Fruit fly (Drosophila melanogaster) whole organism, embryonic: ENCODE measurements around the gene CG10959.

Experiments used
- Aef1 ChIP-seq: fragments of 200-800 bp; sonication (Bioruptor generic); IDR thresholded peaks from 3 replicates; pipeline ENCODE4 v1.3.6; 2022; ENCODE audit warnings: missing biosample characterization, missing genetic modification characterization
- CG10267 ChIP-seq: fragments of 200-800 bp; sonication (Bioruptor generic); optimal IDR thresholded peaks from 2 replicates; lab custom pipeline; 2018; ENCODE audit warnings: missing biosample characterization, mild to moderate bottlenecking, missing genetic modification characterization, moderate library complexity
- CG10274 ChIP-seq: fragments of 200-800 bp; sonication (Bioruptor generic); optimal IDR thresholded peaks from 3 replicates; lab custom pipeline; 2017; ENCODE audit warnings: missing biosample characterization, mild to moderate bottlenecking, missing genetic modification characterization
- CG11093 ChIP-seq: fragments of 200-800 bp; sonication (Bioruptor generic); IDR thresholded peaks from 3 replicates; pipeline ENCODE4 v1.3.6; 2022; ENCODE audit warnings: missing biosample characterization, missing genetic modification characterization
- CG12219 ChIP-seq: fragments of 200-800 bp; sonication (Bioruptor generic); optimal IDR thresholded peaks from 3 replicates; lab custom pipeline; 2018; ENCODE audit warnings: missing biosample characterization, mild to moderate bottlenecking, missing genetic modification characterization
- CG1602 ChIP-seq: fragments of 200-800 bp; sonication (Bioruptor generic); optimal IDR thresholded peaks from 3 replicates; lab custom pipeline; 2016; ENCODE audit warnings: missing biosample characterization, missing genetic modification characterization
- CG16863 ChIP-seq: fragments of 200-800 bp; sonication (Bioruptor generic); optimal IDR thresholded peaks from 3 replicates; lab custom pipeline; 2016; ENCODE audit warnings: missing biosample characterization, missing genetic modification characterization
- CG2199 ChIP-seq: fragments of 200-800 bp; sonication (Bioruptor generic); IDR thresholded peaks from 3 replicates; pipeline ENCODE4 v1.3.6; 2022; ENCODE audit warnings: missing biosample characterization, missing genetic modification characterization
- CG2889 ChIP-seq: fragments of 200-800 bp; sonication (Bioruptor generic); IDR thresholded peaks from 3 replicates; pipeline ENCODE4 v1.3.6; 2022; ENCODE audit warnings: missing biosample characterization, missing genetic modification characterization
- CG34376 ChIP-seq: fragments of 200-800 bp; sonication (Bioruptor generic); optimal IDR thresholded peaks from 2 replicates; lab custom pipeline; 2018; ENCODE audit warnings: missing biosample characterization, mild to moderate bottlenecking, missing genetic modification characterization
- CG6175 ChIP-seq: fragments of 200-800 bp; sonication (Bioruptor generic); IDR thresholded peaks from 3 replicates; pipeline ENCODE4 v1.3.6; 2022; ENCODE audit warnings: missing biosample characterization, missing genetic modification characterization
- CG7556 ChIP-seq: fragments of 200-800 bp; sonication (Bioruptor generic); optimal IDR thresholded peaks from 2 replicates; lab custom pipeline; 2017; ENCODE audit warnings: missing biosample characterization, mild to moderate bottlenecking, missing genetic modification characterization
- CG7786 ChIP-seq: fragments of 200-800 bp; sonication (Bioruptor generic); optimal IDR thresholded peaks from 2 replicates; lab custom pipeline; 2016; ENCODE audit warnings: missing biosample characterization, missing genetic modification characterization
- CG7928 ChIP-seq: fragments of 200-800 bp; sonication (Bioruptor generic); optimal IDR thresholded peaks from 2 replicates; lab custom pipeline; 2017; ENCODE audit warnings: missing biosample characterization, mild to moderate bottlenecking, missing genetic modification characterization
- CTCF ChIP-seq: fragments of 200-800 bp; sonication (Bioruptor generic); optimal IDR thresholded peaks from 2 replicates; lab custom pipeline; 2017; ENCODE audit warnings: missing biosample characterization, mild to moderate bottlenecking, missing genetic modification characterization, moderate library complexity
- Chrac-16 ChIP-seq: fragments of 200-800 bp; sonication (Bioruptor generic); optimal IDR thresholded peaks from 3 replicates; lab custom pipeline; 2016; ENCODE audit warnings: missing biosample characterization, missing genetic modification characterization
- Ets65A ChIP-seq: fragments of 200-800 bp; sonication (Bioruptor generic); peaks from one replicate; lab custom pipeline; 2016; ENCODE audit warnings: missing biosample characterization, missing genetic modification characterization
- Gsc ChIP-seq: fragments of 200-800 bp; sonication (Bioruptor generic); IDR thresholded peaks from 2 replicates; pipeline ENCODE4 v1.3.6; 2022; ENCODE audit warnings: missing biosample characterization, missing genetic modification characterization
- Gug ChIP-seq: fragments of 200-800 bp; sonication (Bioruptor generic); IDR thresholded peaks from 4 replicates; pipeline ENCODE4 v1.3.6; 2022; ENCODE audit warnings: missing biosample characterization, missing genetic modification characterization
- Hsf ChIP-seq: fragments of 200-800 bp; sonication (Bioruptor generic); optimal IDR thresholded peaks from 3 replicates; lab custom pipeline; 2016; ENCODE audit warnings: missing biosample characterization, missing genetic modification characterization
- Mad ChIP-seq: fragments of 200-800 bp; sonication (Bioruptor generic); optimal IDR thresholded peaks from 2 replicates; lab custom pipeline; 2016; ENCODE audit warnings: missing biosample characterization, missing genetic modification characterization
- Med ChIP-seq: fragments of 200-800 bp; sonication (Bioruptor generic); peaks from one replicate; lab custom pipeline; 2016; ENCODE audit warnings: missing biosample characterization, missing genetic modification characterization, mild to moderate bottlenecking, inconsistent platforms, moderate library complexity
- NC2β ChIP-seq: fragments of 200-800 bp; sonication (Bioruptor generic); optimal IDR thresholded peaks from 2 replicates; lab custom pipeline; 2016; ENCODE audit warnings: missing biosample characterization, missing genetic modification characterization
- Rfx ChIP-seq: fragments of 200-800 bp; sonication (Bioruptor generic); IDR thresholded peaks from 2 replicates; pipeline ENCODE4 v1.3.6; 2022; ENCODE audit warnings: missing biosample characterization, missing genetic modification characterization
- Side ChIP-seq: fragments of 200-800 bp; sonication (Bioruptor generic); optimal IDR thresholded peaks from 2 replicates; lab custom pipeline; 2016; ENCODE audit warnings: missing biosample characterization, missing genetic modification characterization
- Six4 ChIP-seq: fragments of 200-800 bp; sonication (Bioruptor generic); optimal IDR thresholded peaks from 2 replicates; lab custom pipeline; 2016; ENCODE audit warnings: missing biosample characterization, missing genetic modification characterization
- Spps ChIP-seq: fragments of 200-800 bp; sonication (Bioruptor generic); optimal IDR thresholded peaks from 2 replicates; lab custom pipeline; 2018; ENCODE audit warnings: missing biosample characterization, mild to moderate bottlenecking, missing genetic modification characterization
- Taf1 ChIP-seq: fragments of 200-800 bp; sonication (Bioruptor generic); IDR thresholded peaks from 2 replicates; pipeline ENCODE4 v1.3.6; 2022; ENCODE audit warnings: missing biosample characterization, missing genetic modification characterization
- Xbp1 ChIP-seq: fragments of 200-800 bp; sonication (Bioruptor generic); optimal IDR thresholded peaks from 3 replicates; lab custom pipeline; 2016; ENCODE audit warnings: missing biosample characterization, mild to moderate bottlenecking, missing genetic modification characterization
- al ChIP-seq: fragments of 200-800 bp; sonication (Bioruptor generic); IDR thresholded peaks from 2 replicates; pipeline ENCODE4 v1.3.6; 2022; ENCODE audit warnings: missing biosample characterization, missing genetic modification characterization
- bab2 ChIP-seq: fragments of 200-800 bp; sonication (Bioruptor generic); optimal IDR thresholded peaks from 2 replicates; lab custom pipeline; 2016; ENCODE audit warnings: missing biosample characterization, missing genetic modification characterization
- caup ChIP-seq: fragments of 200-800 bp; sonication (Bioruptor generic); optimal IDR thresholded peaks from 3 replicates; lab custom pipeline; 2017; ENCODE audit warnings: missing biosample characterization, mild to moderate bottlenecking, missing genetic modification characterization, moderate library complexity; ENCODE audit not compliant: severe bottlenecking
- cg ChIP-seq: fragments of 200-800 bp; sonication (Bioruptor generic); optimal IDR thresholded peaks from 3 replicates; lab custom pipeline; 2019; ENCODE audit warnings: missing biosample characterization, mild to moderate bottlenecking, missing genetic modification characterization, moderate library complexity
- dysf ChIP-seq: fragments of 200-800 bp; sonication (Bioruptor generic); IDR thresholded peaks from 3 replicates; pipeline ENCODE4 v1.3.6; 2022; ENCODE audit warnings: missing biosample characterization, missing genetic modification characterization
- eve ChIP-seq, 2 experiments: fragments of >200 bp; optimal IDR thresholded peaks; 2 replicates each; lab custom pipeline; 2017; ENCODE audit warnings: missing biosample characterization in 2 of 2, missing genetic modification characterization in 2 of 2
- fru ChIP-seq: fragments of >200 bp; optimal IDR thresholded peaks from 2 replicates; lab custom pipeline; 2017
- gem ChIP-seq: fragments of 200-800 bp; sonication (Bioruptor generic); optimal IDR thresholded peaks from 2 replicates; lab custom pipeline; 2019; ENCODE audit warnings: missing biosample characterization, mild to moderate bottlenecking, missing genetic modification characterization, moderate library complexity
- kni ChIP-seq: fragments of 200-800 bp; sonication (Bioruptor generic); optimal IDR thresholded peaks from 3 replicates; lab custom pipeline; 2017; ENCODE audit warnings: mild to moderate bottlenecking, missing biosample characterization, missing genetic modification reagents, missing genetic modification characterization
- lmd ChIP-seq: fragments of 200-800 bp; sonication (Bioruptor generic); IDR thresholded peaks from 2 replicates; pipeline ENCODE4 v1.3.6; 2022; ENCODE audit warnings: missing biosample characterization, missing genetic modification characterization
- maf-S ChIP-seq: fragments of 200-800 bp; sonication (Bioruptor generic); optimal IDR thresholded peaks from 2 replicates; lab custom pipeline; 2016; ENCODE audit warnings: missing biosample characterization, missing genetic modification characterization
- pho ChIP-seq: fragments of 200-800 bp; sonication (Bioruptor generic); optimal IDR thresholded peaks from 2 replicates; lab custom pipeline; 2016; ENCODE audit warnings: missing biosample characterization, missing genetic modification characterization
- run ChIP-seq: fragments of 200-800 bp; sonication (Bioruptor generic); optimal IDR thresholded peaks from 3 replicates; lab custom pipeline; 2018; ENCODE audit warnings: missing biosample characterization, mild to moderate bottlenecking, missing genetic modification characterization
- schlank ChIP-seq: fragments of 200-800 bp; sonication (Bioruptor generic); optimal IDR thresholded peaks from 2 replicates; lab custom pipeline; 2018; ENCODE audit warnings: missing biosample characterization, mild to moderate bottlenecking, missing genetic modification characterization
- sim ChIP-seq: fragments of 200-800 bp; sonication (Bioruptor generic); IDR thresholded peaks from 2 replicates; pipeline ENCODE4 v1.3.6; 2022; ENCODE audit warnings: missing biosample characterization, missing genetic modification characterization
- slbo ChIP-seq: fragments of 200-800 bp; sonication (Bioruptor generic); IDR thresholded peaks from 2 replicates; pipeline ENCODE4 v1.3.6; 2022; ENCODE audit warnings: missing biosample characterization, missing genetic modification characterization
- slou ChIP-seq: fragments of 200-800 bp; sonication (Bioruptor generic); optimal IDR thresholded peaks from 3 replicates; lab custom pipeline; 2016; ENCODE audit warnings: missing biosample characterization, missing genetic modification characterization
- slp2 ChIP-seq: fragments of 200-800 bp; sonication (Bioruptor generic); optimal IDR thresholded peaks from 2 replicates; lab custom pipeline; 2016; ENCODE audit warnings: missing biosample characterization, missing genetic modification characterization
- stc ChIP-seq: fragments of 200-800 bp; sonication (Bioruptor generic); IDR thresholded peaks from 2 replicates; pipeline ENCODE4 v1.3.6; 2022; ENCODE audit warnings: missing biosample characterization, missing genetic modification characterization
- sug ChIP-seq: fragments of 200-800 bp; optimal IDR thresholded peaks from 2 replicates; lab custom pipeline; 2019; ENCODE audit warnings: missing biosample characterization, mild to moderate bottlenecking, missing genetic modification characterization, moderate library complexity
- tin ChIP-seq: fragments of 200-800 bp; sonication (Bioruptor generic); optimal IDR thresholded peaks from 3 replicates; lab custom pipeline; 2016; ENCODE audit warnings: missing biosample characterization, missing genetic modification characterization
- tll ChIP-seq, 2 experiments: fragments of 200-800 bp in 1 of 2; fragments of >200 bp in 1 of 2; sonication (Bioruptor generic) in 1 of 2; optimal IDR thresholded peaks; 2 replicates each; lab custom pipeline; 2017 to 2019; ENCODE audit warnings: missing biosample characterization in 2 of 2, missing genetic modification characterization in 2 of 2, mild to moderate bottlenecking in 1 of 2, moderate library complexity in 1 of 2
- ttk ChIP-seq: fragments of 200-800 bp; sonication (Bioruptor generic); IDR thresholded peaks from 2 replicates; pipeline ENCODE4 v2.1.2; 2022; ENCODE audit warnings: missing biosample characterization, missing genetic modification characterization
- twi ChIP-seq: fragments of 200-800 bp; optimal IDR thresholded peaks from 2 replicates; lab custom pipeline; 2019; ENCODE audit warnings: missing biosample characterization, mild to moderate bottlenecking, missing genetic modification characterization, moderate library complexity
- usp ChIP-seq: fragments of >200 bp; optimal IDR thresholded peaks from 2 replicates; lab custom pipeline; 2017; ENCODE audit warnings: missing biosample characterization, missing genetic modification characterization

The CG10959 gene

dm6 chrX:8112715-8113114, 35.9 kb upstream of the CG10959 start (continued):
- TF ChIP-seq CG2889 = no peak
- TF ChIP-seq dysf (GFP tag; lab: Robert Waterston, UW) = peak; percentile 65; the same call in 2 of the 3 replicates
- no peak for TF ChIP-seq twi
- TF ChIP-seq CG7928 = no peak
- no peak for TF ChIP-seq CG16863 (GFP tag; lab: Kevin White, UChicago)
- TF ChIP-seq pho (GFP tag; lab: Kevin White, UChicago) = no peak
- TF ChIP-seq Gsc = no peak
- TF ChIP-seq sug = no peak
- TF ChIP-seq eve (GFP tag; optimal IDR thresholded peaks at IDR 0.05; lab: Kevin White, UChicago) = no peak
- no peak for TF ChIP-seq Chrac-16 (GFP tag; lab: Kevin White, UChicago)
- peak; percentile 36; the same call in 1 of the 2 replicates for TF ChIP-seq lmd (GFP tag; lab: Robert Waterston, UW)
- TF ChIP-seq CG6175 (GFP tag; lab: Robert Waterston, UW) = no peak
- TF ChIP-seq CG10274 = no peak
- TF ChIP-seq kni = no peak
- TF ChIP-seq CG1602 (GFP tag; lab: Kevin White, UChicago) = no peak
- peak; percentile 90 for TF ChIP-seq Ets65A (GFP tag; lab: Kevin White, UChicago)
- peak; percentile 1 for TF ChIP-seq Hsf (GFP tag; lab: Kevin White, UChicago)
- TF ChIP-seq Taf1 (GFP tag; lab: Robert Waterston, UW) = 0 out of 2 replicates have a peak, but pooled peaks have one; percentile 25
- TF ChIP-seq bab2 = peak; percentile 30
- TF ChIP-seq CG34376 = peak; percentile 19
- no peak for TF ChIP-seq Six4 (GFP tag; lab: Kevin White, UChicago)
- no peak for TF ChIP-seq NC2β (GFP tag; lab: Kevin White, UChicago)
- TF ChIP-seq slp2 (GFP tag; lab: Kevin White, UChicago) = no peak
- no peak for TF ChIP-seq maf-S (GFP tag; lab: Kevin White, UChicago)
- TF ChIP-seq caup = peak; percentile 46
- TF ChIP-seq CG7786 (GFP tag; lab: Kevin White, UChicago) = peak; percentile 4
- no peak for TF ChIP-seq CTCF
- TF ChIP-seq CG7556 (GFP tag; lab: Kevin White, UChicago) = no peak
- no peak for TF ChIP-seq fru (lab: Kevin White, UChicago)
- no peak for TF ChIP-seq CG11093 (GFP tag; lab: Robert Waterston, UW)
- peak; percentile 41; the same call in 1 of the 3 replicates for TF ChIP-seq Aef1 (GFP tag; lab: Robert Waterston, UW)
- TF ChIP-seq CG12219 (GFP tag; lab: Kevin White, UChicago) = no peak
- TF ChIP-seq tll (GFP tag; optimal IDR thresholded peaks at IDR 0.05; lab: Kevin White, UChicago) = no peak
- TF ChIP-seq slbo (GFP tag; lab: Robert Waterston, UW) = peak; percentile 75
- peak; percentile 70 for TF ChIP-seq Rfx (GFP tag; lab: Robert Waterston, UW)
- TF ChIP-seq Xbp1 = peak; percentile 34
- no peak for TF ChIP-seq CG10267
- TF ChIP-seq usp (GFP tag; lab: Kevin White, UChicago) = no peak
- no peak for TF ChIP-seq ttk (GFP tag; lab: Robert Waterston, UW)
- peak; percentile 55 for TF ChIP-seq gem (tag; lab: Kevin White, UChicago)
- no peak for TF ChIP-seq Gug (GFP tag; lab: Robert Waterston, UW)
- TF ChIP-seq cg (GFP tag; lab: Kevin White, UChicago) = no peak
- TF ChIP-seq sim (GFP tag; lab: Robert Waterston, UW) = no peak
- 0 out of 2 replicates have a peak, but pooled peaks have one; percentile 12 for TF ChIP-seq stc (GFP tag; lab: Robert Waterston, UW)
- TF ChIP-seq Med (GFP tag; lab: Kevin White, UChicago) = peak; percentile 53
- no peak for TF ChIP-seq Mad (GFP tag; lab: Kevin White, UChicago)
- no peak for TF ChIP-seq Spps (tag; lab: Kevin White, UChicago)
- TF ChIP-seq tin = no peak
- TF ChIP-seq slou = peak; percentile 8
- no peak for TF ChIP-seq CG2199 (GFP tag; lab: Robert Waterston, UW)
- peak; percentile 47 for TF ChIP-seq al (GFP tag; lab: Robert Waterston, UW)
- TF ChIP-seq run = no peak
- peak; percentile 20 for TF ChIP-seq schlank (tag; lab: Kevin White, UChicago)
- peak; percentile 8 for TF ChIP-seq Side
